Fruit fly (Drosophila melanogaster): ENCODE measurements around the gene CG11929.

Gene CG11929

dm6 chr2L:4698837-4699236 is 16.4 kb downstream of the CG11929 start:
- no peak for TF ChIP-seq h (optimal IDR thresholded peaks at IDR 0.05)
- no peak for TF ChIP-seq Sin3A (optimal IDR thresholded peaks at IDR 0.05)
- TF ChIP-seq Myc (optimal IDR thresholded peaks at IDR 0.05) = no peak
- no peak for TF ChIP-seq psq (optimal IDR thresholded peaks at IDR 0.05)
- no peak for TF ChIP-seq insv (optimal IDR thresholded peaks at IDR 0.05)
- no peak for TF ChIP-seq ttk (optimal IDR thresholded peaks at IDR 0.05)

dm6 chr2L:4701385-4701784 is 18.9 kb downstream of the CG11929 start, which contains the start of gene Taf12L:
Gene Taf12L (minus strand): TSS chr2L:4701485.
- TF ChIP-seq Myc (optimal IDR thresholded peaks at IDR 0.05) (no peak), insv (optimal IDR thresholded peaks at IDR 0.05) (no peak), h (optimal IDR thresholded peaks at IDR 0.05) (no peak), Sin3A (optimal IDR thresholded peaks at IDR 0.05) (no peak), ttk (optimal IDR thresholded peaks at IDR 0.05) (no peak), psq (optimal IDR thresholded peaks at IDR 0.05) (no peak)

- TF ChIP-seq ttk (optimal IDR thresholded peaks at IDR 0.05) (no peak), psq (optimal IDR thresholded peaks at IDR 0.05) (no peak), Sin3A (optimal IDR thresholded peaks at IDR 0.05) (no peak), Myc (optimal IDR thresholded peaks at IDR 0.05) (no peak), h (optimal IDR thresholded peaks at IDR 0.05) (no peak), insv (optimal IDR thresholded peaks at IDR 0.05) (no peak)
Measured at dm6 chr2L:4726021-4726420, 43.5 kb downstream of the CG11929 start.

- TF ChIP-seq h (optimal IDR thresholded peaks at IDR 0.05) (no peak), psq (optimal IDR thresholded peaks at IDR 0.05) (no peak), Sin3A (optimal IDR thresholded peaks at IDR 0.05) (no peak), ttk (optimal IDR thresholded peaks at IDR 0.05) (no peak), Myc (optimal IDR thresholded peaks at IDR 0.05) (no peak), insv (optimal IDR thresholded peaks at IDR 0.05) (no peak)
Measured at dm6 chr2L:4734358-4734757, 51.9 kb downstream of the CG11929 start, which contains the start of gene CG15631. Gene CG15631 (minus strand): TSS chr2L:4734458.

All from Kc167 (cell line).